Worm (Caenorhabditis elegans) whole organism, midembryonic: Measurements from ENCODE around the gene srbc-40.

Source experiments
- T22C8.4 ChIP-seq: fragments of 200-800 bp; sonication (Bioruptor generic); IDR thresholded peaks from 2 replicates; pipeline ENCODE4 v1.3.6; 2022; ENCODE audit warnings: missing genetic modification characterization, missing compliant biosample characterization
- flt-1 ChIP-seq: fragments of 200-800 bp; sonication (Bioruptor generic); IDR thresholded peaks from 2 replicates; pipeline ENCODE4 v1.3.6; 2022; ENCODE audit warnings: missing genetic modification characterization, missing compliant biosample characterization
- klf-2 ChIP-seq: fragments of 200-800 bp; sonication (Bioruptor generic); conservative IDR thresholded peaks from 2 replicates; pipeline ENCODE4 v1.3.6; 2022; ENCODE audit warnings: missing genetic modification reagents, missing genetic modification characterization, missing compliant biosample characterization
- ref-1 ChIP-seq: fragments of 200-800 bp; sonication (Bioruptor generic); conservative IDR thresholded peaks from 2 replicates; pipeline ENCODE4 v1.3.6; 2022; ENCODE audit warnings: missing genetic modification reagents, missing genetic modification characterization, missing compliant biosample characterization
- ztf-23 ChIP-seq: fragments of 200-800 bp; sonication (Bioruptor generic); IDR thresholded peaks from 2 replicates; pipeline ENCODE4 v1.3.6; 2022; ENCODE audit warnings: missing genetic modification reagents, missing genetic modification characterization, missing compliant biosample characterization

- TF ChIP-seq T22C8.4 (no peak), klf-2 (GFP tag; lab: Robert Waterston, UW) (no peak), ztf-23 (no peak), ref-1 (GFP tag; lab: Robert Waterston, UW) (no peak), flt-1 (no peak)
These were observed 7.2 kb upstream of the srbc-40 start for ce11 chrV:726573-727483.
